Worm (Caenorhabditis elegans) whole organism, mixed stage, embryonic: Measurements from ENCODE around the gene sul-1.

Experiments used
- M03D4.4 ChIP-seq: sonication (generic microtip); optimal IDR thresholded peaks from 2 replicates; lab custom pipeline; 2017; ENCODE audit warnings: mild to moderate bottlenecking, missing genetic modification characterization, missing compliant biosample characterization
- blmp-1 ChIP-seq: fragments of 150-350 bp; optimal IDR thresholded peaks from 2 replicates; lab custom pipeline; 2014; ENCODE audit warnings: missing biosample characterization, missing genetic modification characterization
- elt-1 ChIP-seq: sonication (generic microtip); optimal IDR thresholded peaks from 2 replicates; lab custom pipeline; 2017; ENCODE audit warnings: missing genetic modification characterization, mild to moderate bottlenecking, missing compliant biosample characterization, antibody characterized with exemption, moderate library complexity, borderline replicate concordance; ENCODE audit not compliant: insufficient read depth
- elt-3 ChIP-seq: fragments of 150-350 bp; optimal IDR thresholded peaks from 2 replicates; lab custom pipeline; 2014; ENCODE audit warnings: missing biosample characterization, missing genetic modification characterization
- mab-5 ChIP-seq: fragments of 150-350 bp; optimal IDR thresholded peaks from 2 replicates; lab custom pipeline; 2014; ENCODE audit warnings: missing biosample characterization, missing genetic modification characterization
- nhr-12 ChIP-seq: fragments of 150-350 bp; optimal IDR thresholded peaks from 2 replicates; lab custom pipeline; 2014; ENCODE audit warnings: missing biosample characterization, missing genetic modification characterization
- nhr-28 ChIP-seq: fragments of 150-350 bp; optimal IDR thresholded peaks from 2 replicates; lab custom pipeline; 2014; ENCODE audit warnings: missing biosample characterization, missing genetic modification characterization
- nhr-76 ChIP-seq: sonication (generic microtip); optimal IDR thresholded peaks from 2 replicates; lab custom pipeline; 2017; ENCODE audit warnings: missing biosample characterization, missing genetic modification characterization
- pha-4 ChIP-seq: fragments of 150-350 bp; optimal IDR thresholded peaks from 2 replicates; lab custom pipeline; 2018; ENCODE audit warnings: missing biosample characterization, missing genetic modification reagents, missing genetic modification characterization
- snpc-4 ChIP-seq: fragments of 150-350 bp; optimal IDR thresholded peaks from 2 replicates; lab custom pipeline; 2014; ENCODE audit warnings: missing biosample characterization, missing genetic modification characterization
- unc-39 ChIP-seq: fragments of 150-350 bp; optimal IDR thresholded peaks from 2 replicates; lab custom pipeline; 2014; ENCODE audit warnings: missing biosample characterization, missing genetic modification characterization
- unc-62 ChIP-seq: fragments of 150-350 bp; optimal IDR thresholded peaks from 2 replicates; lab custom pipeline; 2014; ENCODE audit warnings: missing biosample characterization, missing genetic modification reagents, missing genetic modification characterization

DNA sequence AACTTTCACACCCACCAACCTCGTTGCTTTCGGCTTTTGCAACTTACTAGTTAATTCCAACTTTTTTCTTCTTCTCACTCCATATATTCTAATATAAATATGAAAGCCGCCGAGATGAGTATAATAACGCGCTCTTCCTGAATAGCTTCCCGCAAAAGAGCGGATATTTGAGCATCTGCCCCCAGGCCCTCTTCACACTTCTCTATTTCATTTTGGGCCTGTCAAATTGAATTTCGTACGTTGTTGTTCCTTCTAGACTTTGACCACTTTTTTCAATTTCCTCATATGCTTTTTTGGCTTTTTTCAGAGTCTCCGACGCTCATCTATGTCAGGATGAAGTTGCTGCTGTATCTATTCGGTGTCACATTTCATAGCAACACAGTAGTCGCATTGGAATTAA lies 44.3 kb upstream of the sul-1 start, which contains the start of gene ddr-2:
- no peak for TF ChIP-seq unc-62 (GFP tag; lab: Kevin White, UChicago)
- no peak for TF ChIP-seq blmp-1 (tag; lab: Kevin White, UChicago)
- no peak for TF ChIP-seq elt-3 (tag; lab: Kevin White, UChicago)
- TF ChIP-seq pha-4 (tag; lab: Kevin White, UChicago): no peak
- TF ChIP-seq nhr-28: no peak
- no peak for TF ChIP-seq elt-1
- TF ChIP-seq nhr-76: no peak
- no peak for TF ChIP-seq nhr-12
- TF ChIP-seq M03D4.4: no peak
- TF ChIP-seq snpc-4: no peak
- no peak for TF ChIP-seq unc-39 (tag; lab: Kevin White, UChicago)
- TF ChIP-seq mab-5 (tag; lab: Kevin White, UChicago): no peak
